Worm (Caenorhabditis elegans) whole organism, L3 larva: Measurements from ENCODE around the gene aass-1.

Experiments
- ZK546.5 ChIP-seq: sonication (generic microtip); optimal IDR thresholded peaks from 2 replicates; lab custom pipeline; 2017; ENCODE audit warnings: missing biosample characterization, missing genetic modification characterization
- aly-2 ChIP-seq: fragments of 150-350 bp; optimal IDR thresholded peaks from 2 replicates; lab custom pipeline; 2014; ENCODE audit warnings: missing biosample characterization, missing genetic modification characterization
- ama-1 ChIP-seq: fragments of 150-350 bp; optimal IDR thresholded peaks from 2 replicates; lab custom pipeline; 2018
- ceh-28 ChIP-seq: fragments of 150-350 bp; optimal IDR thresholded peaks from 2 replicates; lab custom pipeline; 2014; ENCODE audit warnings: missing biosample characterization, missing genetic modification reagents, missing genetic modification characterization
- ceh-82 ChIP-seq: fragments of 150-350 bp; optimal IDR thresholded peaks from 2 replicates; lab custom pipeline; 2014; ENCODE audit warnings: missing biosample characterization, missing genetic modification characterization
- ceh-9 ChIP-seq: sonication (generic microtip); optimal IDR thresholded peaks from 2 replicates; lab custom pipeline; 2018; ENCODE audit warnings: missing biosample characterization, missing genetic modification characterization
- egl-27 ChIP-seq: sonication (generic microtip); optimal IDR thresholded peaks from 4 replicates; lab custom pipeline; 2017; ENCODE audit warnings: missing biosample characterization, missing genetic modification reagents, missing genetic modification characterization
- egl-5 ChIP-seq: fragments of 150-350 bp; optimal IDR thresholded peaks from 2 replicates; lab custom pipeline; 2017; ENCODE audit warnings: missing biosample characterization, missing genetic modification reagents, missing genetic modification characterization, inconsistent platforms
- elt-2 ChIP-seq: sonication (generic microtip); optimal IDR thresholded peaks from 2 replicates; lab custom pipeline; 2016; ENCODE audit warnings: missing genetic modification reagents, mild to moderate bottlenecking, missing genetic modification characterization, missing compliant biosample characterization
- elt-3 ChIP-seq, 3 experiments: fragments of 150-350 bp in 1 of 3; sonication (generic microtip) in 2 of 3; optimal IDR thresholded peaks; 2 replicates in 2 of 3; 4 replicates in 1 of 3; lab custom pipeline; 2014 to 2017; ENCODE audit warnings: missing biosample characterization in 3 of 3, missing genetic modification characterization in 3 of 3
- fkh-10 ChIP-seq: sonication (generic microtip); optimal IDR thresholded peaks from 2 replicates; lab custom pipeline; 2017; ENCODE audit warnings: missing biosample characterization, missing genetic modification reagents, missing genetic modification characterization
- hmg-11 ChIP-seq: sonication (generic microtip); optimal IDR thresholded peaks from 2 replicates; lab custom pipeline; 2016; ENCODE audit warnings: missing genetic modification characterization, missing compliant biosample characterization
- jun-1 ChIP-seq: fragments of 150-350 bp; optimal IDR thresholded peaks from 2 replicates; lab custom pipeline; 2014; ENCODE audit warnings: missing biosample characterization, missing genetic modification reagents, missing genetic modification characterization
- lin-39 ChIP-seq: fragments of 150-350 bp; optimal IDR thresholded peaks from 2 replicates; lab custom pipeline; 2018; ENCODE audit warnings: missing biosample characterization, missing genetic modification reagents, missing genetic modification characterization
- lsy-12 ChIP-seq: sonication (generic microtip); optimal IDR thresholded peaks from 2 replicates; lab custom pipeline; 2016; ENCODE audit warnings: mild to moderate bottlenecking, missing genetic modification characterization, missing compliant biosample characterization
- mml-1 ChIP-seq: fragments of 150-350 bp; sonication (generic microtip); optimal IDR thresholded peaks from 3 replicates; lab custom pipeline; 2014; ENCODE audit warnings: missing biosample characterization, missing genetic modification characterization
- nfya-1 ChIP-seq: sonication (generic microtip); optimal IDR thresholded peaks from 2 replicates; lab custom pipeline; 2017; ENCODE audit warnings: missing genetic modification characterization, mild to moderate bottlenecking, missing compliant biosample characterization, antibody characterized with exemption, moderate library complexity; ENCODE audit not compliant: insufficient read depth
- nhr-12 ChIP-seq: fragments of 150-350 bp; optimal IDR thresholded peaks from 2 replicates; lab custom pipeline; 2014; ENCODE audit warnings: missing biosample characterization, missing genetic modification characterization
- nhr-23 ChIP-seq: fragments of 150-350 bp; optimal IDR thresholded peaks from 2 replicates; lab custom pipeline; 2014; ENCODE audit warnings: missing biosample characterization, missing genetic modification reagents, missing genetic modification characterization
- nhr-28 ChIP-seq: fragments of 150-350 bp; optimal IDR thresholded peaks from 2 replicates; lab custom pipeline; 2014; ENCODE audit warnings: missing biosample characterization, missing genetic modification characterization
- nhr-43 ChIP-seq: sonication (generic microtip); optimal IDR thresholded peaks from 2 replicates; lab custom pipeline; 2016; ENCODE audit warnings: mild to moderate bottlenecking, missing genetic modification characterization, missing compliant biosample characterization; ENCODE audit not compliant: poor library complexity, severe bottlenecking
- nhr-67 ChIP-seq: fragments of 150-350 bp; optimal IDR thresholded peaks from 2 replicates; lab custom pipeline; 2014; ENCODE audit warnings: missing biosample characterization, missing genetic modification characterization
- nhr-76 ChIP-seq: fragments of 150-350 bp; sonication (generic microtip); optimal IDR thresholded peaks from 5 replicates; lab custom pipeline; 2014; ENCODE audit warnings: missing biosample characterization, missing genetic modification characterization
- nhr-77 ChIP-seq: fragments of 150-350 bp; optimal IDR thresholded peaks from 2 replicates; lab custom pipeline; 2014; ENCODE audit warnings: missing biosample characterization, missing genetic modification characterization
- pha-4 ChIP-seq: fragments of 150-350 bp; optimal IDR thresholded peaks from 2 replicates; lab custom pipeline; 2014; ENCODE audit warnings: missing biosample characterization, missing genetic modification reagents, missing genetic modification characterization
- pqm-1 ChIP-seq: fragments of 150-350 bp; optimal IDR thresholded peaks from 2 replicates; lab custom pipeline; 2017; ENCODE audit warnings: missing biosample characterization, missing genetic modification characterization, inconsistent platforms
- sea-2 ChIP-seq: fragments of 150-350 bp; sonication (generic microtip); optimal IDR thresholded peaks from 4 replicates; lab custom pipeline; 2014; ENCODE audit warnings: missing biosample characterization, missing genetic modification reagents, missing genetic modification characterization
- skn-1 ChIP-seq: fragments of 150-350 bp; optimal IDR thresholded peaks from 2 replicates; lab custom pipeline; 2014; ENCODE audit warnings: missing biosample characterization, missing genetic modification characterization
- unc-62 ChIP-seq: fragments of 150-350 bp; sonication (generic microtip); optimal IDR thresholded peaks from 4 replicates; lab custom pipeline; 2014; ENCODE audit warnings: missing biosample characterization, missing genetic modification reagents, missing genetic modification characterization
- zag-1 ChIP-seq: fragments of 150-350 bp; optimal IDR thresholded peaks from 2 replicates; lab custom pipeline; 2014; ENCODE audit warnings: missing biosample characterization, missing genetic modification characterization
- ztf-4 ChIP-seq: fragments of 150-350 bp; optimal IDR thresholded peaks from 2 replicates; lab custom pipeline; 2014; ENCODE audit warnings: missing biosample characterization, missing genetic modification characterization

aass-1 gene

ce11 chrIV:291851-292367 is 47.0 kb downstream of the aass-1 start:
- TF ChIP-seq aly-2 = no peak
- TF ChIP-seq sea-2 (GFP tag; lab: Kevin White, UChicago) = no peak
- TF ChIP-seq pqm-1 = peak; percentile 99
- peak; percentile 66 for TF ChIP-seq jun-1 (tag; lab: Kevin White, UChicago)
- no peak for TF ChIP-seq ztf-4
- TF ChIP-seq elt-2 (tag; lab: Kevin White, UChicago) = peak; percentile 96
- peak; percentile 8 for TF ChIP-seq ceh-28 (tag; lab: Kevin White, UChicago)
- peak; percentile 37 for TF ChIP-seq lsy-12 (tag; lab: Kevin White, UChicago)
- no peak for TF ChIP-seq ZK546.5 (tag; lab: Kevin White, UChicago)
- peak; percentile 44 for TF ChIP-seq ama-1 (lab: Kevin White, UChicago)
- no peak for TF ChIP-seq nhr-23 (tag; lab: Kevin White, UChicago)
- TF ChIP-seq unc-62 (GFP tag; lab: Kevin White, UChicago) = no peak
- peak; percentile 72 for TF ChIP-seq pha-4 (tag; lab: Kevin White, UChicago)
- no peak for TF ChIP-seq nhr-12 (tag; lab: Kevin White, UChicago)
- no peak for TF ChIP-seq nhr-67 (tag; lab: Kevin White, UChicago)
- no peak for TF ChIP-seq nhr-28
- no peak for TF ChIP-seq fkh-10 (GFP tag; lab: Kevin White, UChicago)

- TF ChIP-seq hmg-11 (tag; lab: Kevin White, UChicago) (no peak), nhr-77 (tag; lab: Kevin White, UChicago) (no peak), lin-39 (tag; lab: Kevin White, UChicago) (no peak), ceh-82 (tag; lab: Kevin White, UChicago) (no peak), pqm-1 (peak; percentile 15), zag-1 (no peak), elt-3 (tag; optimal IDR thresholded peaks at IDR 0.05; lab: Kevin White, UChicago) (no peak), jun-1 (tag; lab: Kevin White, UChicago) (peak; percentile 4), ceh-9 (tag; lab: Kevin White, UChicago) (no peak), ama-1 (lab: Kevin White, UChicago) (no peak), aly-2 (no peak)
Observed at ce11 chrIV:293163-293755, 48.3 kb downstream of the aass-1 start.

- TF ChIP-seq pqm-1 (peak; percentile 8), nhr-23 (tag; lab: Kevin White, UChicago) (no peak), elt-2 (tag; lab: Kevin White, UChicago) (peak; percentile 54)
- TF ChIP-seq, all 47 proteins: peak for 2
Observed at ce11 chrIV:293995-294700, 49.2 kb downstream of the aass-1 start.

ce11 chrIV:294737-295136 is 49.8 kb downstream of the aass-1 start:
- TF ChIP-seq egl-27 (tag; lab: Kevin White, UChicago) = no peak
- no peak for TF ChIP-seq nhr-23 (tag; lab: Kevin White, UChicago)
- no peak for TF ChIP-seq nhr-12 (tag; lab: Kevin White, UChicago)
- TF ChIP-seq lsy-12 (tag; lab: Kevin White, UChicago) = no peak
- no peak for TF ChIP-seq egl-5 (tag; lab: Kevin White, UChicago)
- TF ChIP-seq mml-1 = no peak
- peak; percentile 38 for TF ChIP-seq jun-1 (tag; lab: Kevin White, UChicago)
- peak; percentile 13 for TF ChIP-seq nfya-1
- no peak for TF ChIP-seq pqm-1
- TF ChIP-seq ama-1 (lab: Kevin White, UChicago) = peak; percentile 27
- TF ChIP-seq pha-4 (tag; lab: Kevin White, UChicago) = peak; percentile 15
- TF ChIP-seq unc-62 (GFP tag; lab: Kevin White, UChicago) = no peak
- no peak for TF ChIP-seq nhr-76 (tag; lab: Kevin White, UChicago)
- peak; percentile 8 for TF ChIP-seq nhr-43 (tag; lab: Kevin White, UChicago)
- TF ChIP-seq, all 47 proteins: peak for 5

ce11 chrIV:295734-296201 is 50.8 kb downstream of the aass-1 start:
- no peak for TF ChIP-seq fkh-10 (GFP tag; lab: Kevin White, UChicago)
- TF ChIP-seq ztf-4 = no peak
- no peak for TF ChIP-seq egl-5 (tag; lab: Kevin White, UChicago)
- peak; percentile 79 for TF ChIP-seq pqm-1
- TF ChIP-seq pha-4 (tag; lab: Kevin White, UChicago) = peak; percentile 59
- TF ChIP-seq elt-2 (tag; lab: Kevin White, UChicago) = peak; percentile 96
- TF ChIP-seq jun-1 (tag; lab: Kevin White, UChicago) = peak; percentile 70
- TF ChIP-seq skn-1 (tag; lab: Kevin White, UChicago) = peak; percentile 40
